Fruit fly (Drosophila melanogaster): ENCODE results near the gene CG42866.

dm6 chr2L:19961585-19961984, at the start of gene CG42866:
- TF ChIP-seq CG7368 (GFP tag; optimal IDR thresholded peaks at IDR 0.05): no peak
- TF ChIP-seq Ets21C (GFP tag; optimal IDR thresholded peaks at IDR 0.05): no peak
- no peak for TF ChIP-seq spab (GFP tag; optimal IDR thresholded peaks at IDR 0.05)
- no peak for TF ChIP-seq cyc (GFP tag; optimal IDR thresholded peaks at IDR 0.05)
- no peak for TF ChIP-seq fd59A (GFP tag; optimal IDR thresholded peaks at IDR 0.05)
- no peak for TF ChIP-seq Lpt (GFP tag; optimal IDR thresholded peaks at IDR 0.05)
- no peak for TF ChIP-seq fkh (GFP tag; optimal IDR thresholded peaks at IDR 0.05)
